Fruit fly (Drosophila melanogaster): ENCODE results near the gene CG4374.

- TF ChIP-seq Myc (optimal IDR thresholded peaks at IDR 0.05) (no peak), h (GFP tag; optimal IDR thresholded peaks at IDR 0.05) (no peak)
Measured at dm6 chr3R:23367540-23367939, 104.5 kb downstream of the CG4374 start.

Data from whole organism, wandering third instar larva.